Fruit fly (Drosophila melanogaster): ENCODE results near the gene AOX3.

Gene AOX3

dm6 chr3R:15547827-15548517 is at the start of gene AOX3 (continued):
- no peak for TF ChIP-seq ham (GFP tag; IDR thresholded peaks at IDR 0.05)
- no peak for TF ChIP-seq Sox102F (GFP tag; optimal IDR thresholded peaks at IDR 0.05)
- no peak for TF ChIP-seq her (GFP tag; optimal IDR thresholded peaks at IDR 0.05)
- TF ChIP-seq zen2 (GFP tag; IDR thresholded peaks at IDR 0.05; ENCODE audit: partially characterized antibody) = no peak
- TF ChIP-seq CG9817 (tag; optimal IDR thresholded peaks at IDR 0.05) = peak; percentile 45
- TF ChIP-seq insv (GFP tag; optimal IDR thresholded peaks at IDR 0.05) = no peak
- no peak for TF ChIP-seq ranshi (GFP tag; IDR thresholded peaks at IDR 0.05)
- no peak for TF ChIP-seq HLHmδ (GFP tag; optimal IDR thresholded peaks at IDR 0.05)
- TF ChIP-seq CG1602 (GFP tag; optimal IDR thresholded peaks at IDR 0.05) = no peak
- no peak for TF ChIP-seq Aef1 (GFP tag; IDR thresholded peaks at IDR 0.05)
- TF ChIP-seq btn (GFP tag; optimal IDR thresholded peaks at IDR 0.05) = no peak
- TF ChIP-seq sr (GFP tag; IDR thresholded peaks at IDR 0.05) = no peak
- no peak for TF ChIP-seq CG4730 (GFP tag; IDR thresholded peaks at IDR 0.05)
- peak; percentile 35 for TF ChIP-seq CG18599 (GFP tag; optimal IDR thresholded peaks at IDR 0.05)
- TF ChIP-seq crol (GFP tag; IDR thresholded peaks at IDR 0.05) = no peak
- no peak for TF ChIP-seq CG8944 (GFP tag; optimal IDR thresholded peaks at IDR 0.05)
- no peak for TF ChIP-seq Six4 (GFP tag; optimal IDR thresholded peaks at IDR 0.05)
- TF ChIP-seq ac (GFP tag; optimal IDR thresholded peaks at IDR 0.05) = no peak
- no peak for TF ChIP-seq BEAF-32 (GFP tag; optimal IDR thresholded peaks at IDR 0.05)
- peak; percentile 50 for TF ChIP-seq CG3281 (GFP tag; optimal IDR thresholded peaks at IDR 0.05)
- peak; percentile 39 for TF ChIP-seq CG2678 (tag; optimal IDR thresholded peaks at IDR 0.05)
- TF ChIP-seq dmrt99B (tag; optimal IDR thresholded peaks at IDR 0.05) = no peak
- TF ChIP-seq CG13123 (GFP tag; optimal IDR thresholded peaks at IDR 0.05) = no peak
- TF ChIP-seq tna (GFP tag; IDR thresholded peaks at IDR 0.05; ENCODE audit: partially characterized antibody) = no peak
- TF ChIP-seq CG1233 (GFP tag; optimal IDR thresholded peaks at IDR 0.05) = no peak
- TF ChIP-seq gsb (GFP tag; IDR thresholded peaks at IDR 0.05) = no peak
- TF ChIP-seq corto (GFP tag; optimal IDR thresholded peaks at IDR 0.05) = no peak
- no peak for TF ChIP-seq CTCF (GFP tag; optimal IDR thresholded peaks at IDR 0.05)
- TF ChIP-seq gcm2 (GFP tag; optimal IDR thresholded peaks at IDR 0.05) = no peak
- no peak for TF ChIP-seq CG3838 (GFP tag; optimal IDR thresholded peaks at IDR 0.05)
- TF ChIP-seq vfl (GFP tag; optimal IDR thresholded peaks at IDR 0.05) = peak; percentile 8

dm6 chr3R:15596022-15596438 is 48.0 kb upstream of the AOX3 start:
- TF ChIP-seq CG12391 (tag; optimal IDR thresholded peaks at IDR 0.05) = peak; percentile 13
- peak; percentile 61 for TF ChIP-seq dmrt11E (tag; optimal IDR thresholded peaks at IDR 0.05)
- TF ChIP-seq sim (GFP tag; IDR thresholded peaks at IDR 0.05) = no peak
- TF ChIP-seq H15 (GFP tag; IDR thresholded peaks at IDR 0.05) = no peak
- TF ChIP-seq CG11504 (tag; optimal IDR thresholded peaks at IDR 0.05) = no peak
- peak; percentile 9 for TF ChIP-seq Sox102F (GFP tag; optimal IDR thresholded peaks at IDR 0.05)
- peak; percentile 13 for TF ChIP-seq Oli (tag; optimal IDR thresholded peaks at IDR 0.05)
- no peak for TF ChIP-seq CG31365 (tag; optimal IDR thresholded peaks at IDR 0.05)
- TF ChIP-seq phol (tag; optimal IDR thresholded peaks at IDR 0.05) = peak; percentile 2
- no peak for TF ChIP-seq CG14050 (GFP tag; IDR thresholded peaks at IDR 0.05)
- TF ChIP-seq CG17829 (tag; optimal IDR thresholded peaks at IDR 0.05) = peak; percentile 14
- TF ChIP-seq CrebB (tag; optimal IDR thresholded peaks at IDR 0.05) = no peak
- no peak for TF ChIP-seq NC2β (GFP tag; optimal IDR thresholded peaks at IDR 0.05)
- peak in 1 of 2 experiments; percentile 15 for TF ChIP-seq bsh (GFP tag; optimal IDR thresholded peaks at IDR 0.05)
- TF ChIP-seq CG2712 (tag; optimal IDR thresholded peaks at IDR 0.05) = peak; percentile 50
- peak; percentile 52; the same call in 1 of the 3 replicates for TF ChIP-seq CG17361 (GFP tag; IDR thresholded peaks at IDR 0.05)
- TF ChIP-seq CG4424 (GFP tag; optimal IDR thresholded peaks at IDR 0.05) = no peak
- TF ChIP-seq lola (GFP tag; optimal IDR thresholded peaks at IDR 0.05) = peak in 1 of 3 experiments; percentile 59
- no peak for TF ChIP-seq sima (GFP tag; optimal IDR thresholded peaks at IDR 0.05)
- TF ChIP-seq Ets65A (GFP tag) = peak; percentile 16
- TF ChIP-seq sr (GFP tag; IDR thresholded peaks at IDR 0.05) = no peak
- TF ChIP-seq CG2199 (GFP tag; IDR thresholded peaks at IDR 0.05) = no peak
- TF ChIP-seq gem (tag; optimal IDR thresholded peaks at IDR 0.05) = peak; percentile 52
